Fruit fly (Drosophila melanogaster): ENCODE data around the gene CG10214.

Gene CG10214

dm6 chr3R:23767417-23767853, at the start of gene CG10214, which contains the start of gene CG10375:
Gene CG10214, minus strand, starts transcription at chr3R:23767488.
Gene CG10375, plus strand, starts transcription at chr3R:23767712.
- peak; percentile 64 for TF ChIP-seq CG17801 (GFP tag; optimal IDR thresholded peaks at IDR 0.05; ENCODE audit: partially characterized antibody)

- TF ChIP-seq CG17801 (GFP tag; optimal IDR thresholded peaks at IDR 0.05; ENCODE audit: partially characterized antibody) = peak; percentile 30
These were observed 36.4 kb upstream of the CG10214 start, which contains the start of gene CG34355 for dm6 chr3R:23803668-23804067. Gene CG34355, plus strand, starts transcription at chr3R:23803859.

DNA sequence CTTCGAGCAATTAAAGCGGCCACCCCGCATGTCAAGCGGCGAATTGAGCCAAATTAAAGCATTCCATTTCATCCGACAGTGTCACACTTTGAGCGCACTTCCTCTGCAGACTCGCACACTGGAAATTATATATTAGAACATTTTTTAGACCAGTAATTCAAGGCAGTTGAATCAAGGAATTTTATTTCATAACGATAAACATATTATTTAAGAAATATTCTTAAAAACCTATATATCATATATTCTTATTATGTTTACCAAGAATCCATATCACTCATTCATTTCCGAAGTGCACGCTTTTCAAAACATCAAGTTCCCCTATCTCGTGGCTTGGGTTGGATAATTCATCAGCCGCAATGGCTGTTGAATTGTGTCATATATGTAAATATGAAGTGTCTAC, 24.2 kb upstream of the CG10214 start:
- no peak for TF ChIP-seq CG17801 (GFP tag; optimal IDR thresholded peaks at IDR 0.05; ENCODE audit: partially characterized antibody)

DNA sequence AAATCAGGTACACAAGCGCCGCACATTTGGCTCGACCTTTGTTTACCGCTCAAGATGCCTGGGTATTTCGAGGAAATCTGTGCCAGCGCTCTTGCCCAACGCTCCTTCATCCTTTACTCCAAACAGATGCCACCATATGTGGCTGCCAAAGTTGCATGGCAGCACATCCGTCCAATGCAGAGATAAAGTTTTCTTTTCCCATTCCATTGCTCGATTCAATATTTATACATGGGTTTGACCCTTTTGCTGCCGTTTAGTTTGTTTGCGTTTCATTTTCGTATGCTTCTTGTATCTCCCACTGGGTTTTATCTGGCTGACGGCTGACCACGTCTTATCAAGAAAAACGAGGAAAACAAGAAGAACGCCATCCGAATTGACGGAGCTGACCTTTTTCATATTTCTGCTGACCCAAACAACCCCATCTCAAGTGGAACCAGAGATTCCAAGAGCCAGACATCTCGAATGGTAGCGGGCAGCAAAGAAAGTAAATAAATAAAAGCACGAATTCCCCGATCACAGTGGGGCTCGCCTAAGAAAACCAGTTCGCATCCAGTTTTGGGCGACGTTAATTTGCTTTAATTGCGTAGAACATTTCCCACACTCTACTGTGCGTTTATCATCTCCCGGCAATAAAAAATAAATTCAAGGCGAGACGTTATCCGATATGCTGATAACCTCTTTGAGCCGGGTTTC, 23.3 kb upstream of the CG10214 start:
- TF ChIP-seq CG17801 (GFP tag; optimal IDR thresholded peaks at IDR 0.05; ENCODE audit: partially characterized antibody) = peak; percentile 29

DNA sequence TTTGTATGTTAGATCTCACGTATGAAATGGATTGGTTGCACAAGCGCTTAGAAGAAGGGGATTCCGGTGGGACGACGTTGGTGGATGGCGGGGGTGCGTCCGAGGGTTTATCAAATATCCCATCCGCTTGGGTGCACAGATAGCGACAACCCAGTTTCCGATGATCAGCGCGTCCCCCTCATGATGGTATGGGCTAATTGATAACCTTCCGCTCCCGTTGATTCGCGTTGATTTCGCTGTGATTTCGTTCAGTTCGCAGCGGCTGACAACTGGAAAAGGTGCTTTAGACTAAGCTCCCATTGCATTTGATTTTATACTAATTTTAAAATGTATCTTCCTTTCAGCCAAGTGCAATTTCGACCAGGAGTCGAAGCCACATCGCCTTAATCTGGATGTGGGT, 22.3 kb upstream of the CG10214 start:
- no peak for TF ChIP-seq CG17801 (GFP tag; optimal IDR thresholded peaks at IDR 0.05; ENCODE audit: partially characterized antibody)

dm6 chr3R:23788406-23789021, 21.2 kb upstream of the CG10214 start:
- no peak for TF ChIP-seq CG17801 (GFP tag; optimal IDR thresholded peaks at IDR 0.05; ENCODE audit: partially characterized antibody)

dm6 chr3R:23787632-23787960, 20.3 kb upstream of the CG10214 start:
- no peak for TF ChIP-seq CG17801 (GFP tag; optimal IDR thresholded peaks at IDR 0.05; ENCODE audit: partially characterized antibody)

dm6 chr3R:23786768-23787631, 19.7 kb upstream of the CG10214 start:
- peak; percentile 77 for TF ChIP-seq CG17801 (GFP tag; optimal IDR thresholded peaks at IDR 0.05; ENCODE audit: partially characterized antibody)

DNA sequence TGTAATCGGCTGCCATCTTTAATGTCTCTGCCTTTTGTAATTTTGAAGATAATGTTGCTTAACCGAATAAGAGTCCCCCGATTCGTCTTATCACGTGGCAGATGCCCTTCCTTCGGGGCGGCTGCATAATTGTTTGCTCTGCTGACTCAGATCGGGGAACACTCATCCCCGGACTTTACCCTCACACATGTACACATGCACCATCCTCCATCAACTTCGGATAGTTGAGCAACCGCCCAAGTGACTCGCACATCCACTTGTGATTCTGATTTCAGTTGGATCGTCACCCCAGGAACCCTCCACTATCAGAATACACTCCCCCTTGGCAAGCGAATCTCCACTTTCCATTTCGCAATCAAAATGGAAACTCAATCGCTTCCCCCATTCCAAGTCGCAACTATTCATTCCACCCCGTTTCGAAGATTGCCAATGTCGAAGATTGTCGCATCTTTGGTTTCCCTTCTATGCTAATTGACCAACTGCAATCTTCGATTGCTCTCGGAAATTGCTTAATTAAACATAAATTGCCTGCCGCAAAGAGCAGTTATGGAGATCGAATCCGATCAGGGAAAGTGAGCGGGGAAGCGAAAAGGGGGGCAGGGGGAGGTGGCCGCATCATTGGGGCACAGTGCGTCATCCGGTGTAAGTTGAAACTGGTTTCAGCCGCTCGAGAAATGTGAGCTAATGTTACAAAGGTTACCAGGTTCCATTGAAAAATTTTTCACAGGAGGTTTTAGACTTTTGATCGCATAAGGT, 17.8 kb upstream of the CG10214 start:
- TF ChIP-seq CG17801 (GFP tag; optimal IDR thresholded peaks at IDR 0.05; ENCODE audit: partially characterized antibody) = no peak

- TF ChIP-seq CG17801 (GFP tag; optimal IDR thresholded peaks at IDR 0.05; ENCODE audit: partially characterized antibody) = no peak
These were observed 16.7 kb upstream of the CG10214 start for dm6 chr3R:23783961-23784360.

dm6 chr3R:23783403-23783757, 16.1 kb upstream of the CG10214 start:
- TF ChIP-seq CG17801 (GFP tag; optimal IDR thresholded peaks at IDR 0.05; ENCODE audit: partially characterized antibody) = no peak

DNA sequence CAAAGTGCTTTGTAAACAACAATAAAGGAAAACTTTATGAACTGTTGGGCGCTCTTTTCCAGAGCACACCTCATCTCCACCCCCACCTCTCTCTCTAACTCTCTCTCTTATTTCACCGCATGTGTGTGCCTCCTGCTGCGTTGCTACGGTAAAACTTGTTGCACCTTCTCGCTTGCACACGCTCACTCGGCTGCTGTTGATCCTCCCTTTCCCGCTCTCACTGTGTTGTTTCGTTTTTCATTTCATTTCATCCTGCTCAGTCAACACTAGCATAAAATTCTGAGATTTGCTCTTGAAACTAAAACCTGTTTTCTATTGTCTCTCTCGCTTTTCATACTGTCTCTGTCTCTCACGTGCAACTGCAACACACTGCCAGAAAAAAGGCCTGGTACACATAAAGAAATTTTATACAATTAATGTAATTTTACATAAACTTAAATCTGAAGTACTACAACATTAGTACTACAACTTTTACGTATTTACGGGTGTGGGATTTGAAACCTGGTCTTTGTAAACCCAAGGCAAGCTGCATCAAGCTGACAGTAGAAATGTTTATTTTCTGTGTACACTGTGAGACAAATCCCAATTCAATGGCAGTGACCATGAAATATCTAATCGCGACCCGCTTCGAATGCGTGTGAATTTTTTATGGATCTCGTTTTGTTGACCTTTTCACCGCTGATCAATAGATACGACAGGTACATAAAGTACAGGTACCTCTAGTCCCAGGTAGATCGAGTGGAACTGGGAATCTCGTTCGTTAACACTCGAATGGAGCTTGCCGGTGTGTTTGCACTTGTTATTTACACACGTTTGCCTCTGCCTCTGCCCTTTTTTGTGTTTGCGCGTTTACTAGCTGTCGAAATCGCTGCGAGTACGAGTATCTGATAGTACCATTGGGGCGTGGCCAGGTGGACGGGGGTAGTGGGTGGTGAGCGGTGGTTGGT, 15.4 kb upstream of the CG10214 start:
- TF ChIP-seq CG17801 (GFP tag; optimal IDR thresholded peaks at IDR 0.05; ENCODE audit: partially characterized antibody) = no peak

DNA sequence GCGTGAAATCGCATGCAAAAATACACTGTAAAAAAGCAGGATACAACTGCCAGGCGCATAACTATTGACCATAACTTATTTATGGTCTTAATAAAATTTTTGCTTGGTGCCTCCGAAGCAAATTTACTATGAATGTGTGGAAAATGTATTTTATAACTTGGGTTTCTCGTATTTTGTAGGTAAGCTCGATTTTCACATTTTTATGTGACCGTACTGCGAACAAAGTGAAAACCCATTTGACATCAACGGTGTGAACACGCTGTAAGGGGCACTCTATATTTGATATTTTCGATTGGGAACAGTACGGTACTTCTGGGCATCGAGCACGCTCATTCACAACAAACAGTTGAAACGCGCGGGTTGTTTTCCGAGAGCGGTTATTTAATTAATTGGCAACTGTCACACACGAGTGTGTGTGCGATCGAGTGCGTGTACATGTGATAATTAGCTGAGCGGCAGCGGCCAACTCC, 14.2 kb upstream of the CG10214 start, which contains the start of the genes Nup98-96 and mbc:
Gene Nup98-96 (minus strand): TSS at position 156 of the 470 bp plus-strand sequence.
Gene mbc (plus strand): TSS at position 300 of the 470 bp plus-strand sequence.
- TF ChIP-seq CG17801 (GFP tag; optimal IDR thresholded peaks at IDR 0.05; ENCODE audit: partially characterized antibody) = peak; percentile 70

- TF ChIP-seq CG17801 (GFP tag; optimal IDR thresholded peaks at IDR 0.05; ENCODE audit: partially characterized antibody) = no peak
These were observed 13.5 kb upstream of the CG10214 start for dm6 chr3R:23780757-23781156.

Data from ovary, adult (tissue).